Worm (Caenorhabditis elegans): ENCODE results near the gene egas-3.

egas-3 gene

ce11 chrV:18581393-18582113, 54.6 kb downstream of the egas-3 start:
- TF ChIP-seq dve-1 (tag; optimal IDR thresholded peaks at IDR 0.05) (peak; percentile 83), unc-55 (GFP tag; optimal IDR thresholded peaks at IDR 0.05) (peak; percentile 97), ceh-18 (tag; optimal IDR thresholded peaks at IDR 0.05) (peak; percentile 67), tbx-2 (tag; optimal IDR thresholded peaks at IDR 0.05) (peak; percentile 15), rnt-1 (tag; optimal IDR thresholded peaks at IDR 0.05) (peak; percentile 38), ttx-3 (tag; optimal IDR thresholded peaks at IDR 0.05) (no peak), hlh-30 (tag; optimal IDR thresholded peaks at IDR 0.05; ENCODE audit: insufficient read depth) (peak; percentile 11), ceh-24 (tag; optimal IDR thresholded peaks at IDR 0.05) (no peak)

- TF ChIP-seq gmeb-2 (tag; optimal IDR thresholded peaks at IDR 0.05) = no peak
- TF ChIP-seq ceh-30 (tag; optimal IDR thresholded peaks at IDR 0.05) = no peak
- TF ChIP-seq nfya-1 (tag; optimal IDR thresholded peaks at IDR 0.05) = no peak
- no peak for TF ChIP-seq pag-3 (tag; optimal IDR thresholded peaks at IDR 0.05; ENCODE audit: borderline replicate concordance)
- no peak for TF ChIP-seq dmd-4 (tag; optimal IDR thresholded peaks at IDR 0.05; ENCODE audit: borderline replicate concordance)
- no peak for TF ChIP-seq sdc-2 (tag; optimal IDR thresholded peaks at IDR 0.05)
- TF ChIP-seq ets-4 (tag; optimal IDR thresholded peaks at IDR 0.05) = no peak
- TF ChIP-seq ceh-48 (tag; optimal IDR thresholded peaks at IDR 0.05) = no peak
- TF ChIP-seq ceh-2 (tag; optimal IDR thresholded peaks at IDR 0.05) = no peak
- TF ChIP-seq che-1 (tag; optimal IDR thresholded peaks at IDR 0.05) = no peak
- no peak for TF ChIP-seq zip-5 (tag; optimal IDR thresholded peaks at IDR 0.05)
- no peak for TF ChIP-seq eyg-1 (tag; optimal IDR thresholded peaks at IDR 0.05)
- no peak for TF ChIP-seq C08G9.2 (tag; optimal IDR thresholded peaks at IDR 0.05)
- TF ChIP-seq unc-3 (GFP tag; conservative IDR thresholded peaks at IDR 0.05) = no peak
- no peak for TF ChIP-seq unc-3 (tag; optimal IDR thresholded peaks at IDR 0.05)
- no peak for TF ChIP-seq ttx-3 (tag; optimal IDR thresholded peaks at IDR 0.05)
- no peak for TF ChIP-seq F13H6.1 (tag; optimal IDR thresholded peaks at IDR 0.05)
- TF ChIP-seq ceh-9 (tag; optimal IDR thresholded peaks at IDR 0.05) = no peak
- no peak for TF ChIP-seq fkh-6 (tag; optimal IDR thresholded peaks at IDR 0.05)
- TF ChIP-seq ceh-34 (tag; optimal IDR thresholded peaks at IDR 0.05) = no peak
Measured at ce11 chrV:18579684-18580083, 56.5 kb downstream of the egas-3 start, which contains the start of gene Y51A2D.13. Gene Y51A2D.13 (minus strand): TSS chrV:18579784.
